Fruit fly (Drosophila melanogaster): ENCODE data around the gene Peritrophin-15b.

Peritrophin-15b gene

DNA sequence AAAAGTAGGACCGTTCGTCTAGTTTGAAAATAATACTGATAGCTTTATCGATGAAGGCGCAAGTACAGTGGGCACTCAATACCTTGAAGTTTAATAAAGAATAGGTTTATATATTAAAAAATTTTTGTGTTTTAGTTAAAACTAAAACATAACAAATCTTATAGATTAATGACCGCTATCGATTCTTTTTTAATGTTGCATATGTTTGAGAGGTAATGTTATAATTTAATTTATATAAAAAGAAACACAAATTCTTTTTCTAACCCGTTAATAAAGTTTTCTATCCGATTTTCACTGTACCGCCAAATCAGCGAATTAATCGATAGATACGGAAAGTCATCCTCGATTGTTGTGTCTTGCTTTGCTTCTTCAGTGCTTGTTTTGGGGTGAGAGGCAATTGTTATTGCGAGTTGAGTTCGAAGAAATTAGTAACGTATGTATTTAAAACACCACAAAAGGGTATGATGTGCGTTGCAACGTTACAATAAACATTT is 10.6 kb downstream of the Peritrophin-15b start, which contains the start of the genes Dad1 and CG13384 (continued):
- TF ChIP-seq emc (GFP tag; optimal IDR thresholded peaks at IDR 0.05) (no peak), da (GFP tag; optimal IDR thresholded peaks at IDR 0.05) (no peak), NFAT (GFP tag; IDR thresholded peaks at IDR 0.05) (peak; percentile 81), Side (GFP tag; optimal IDR thresholded peaks at IDR 0.05) (no peak), CG12299 (tag; optimal IDR thresholded peaks at IDR 0.05) (peak; percentile 93), ranshi (GFP tag; IDR thresholded peaks at IDR 0.05) (peak; percentile 89), sima (GFP tag; optimal IDR thresholded peaks at IDR 0.05) (no peak), lab (GFP tag; optimal IDR thresholded peaks at IDR 0.05) (peak; percentile 95), Ssrp (tag; optimal IDR thresholded peaks at IDR 0.05) (peak; percentile 90), tio (GFP tag; optimal IDR thresholded peaks at IDR 0.05) (peak; percentile 88), seq (GFP tag; IDR thresholded peaks at IDR 0.05) (peak; percentile 91), CG17612 (GFP tag; IDR thresholded peaks at IDR 0.05) (peak; percentile 82), PHDP (tag; optimal IDR thresholded peaks at IDR 0.05) (peak; percentile 96), CG16863 (GFP tag; optimal IDR thresholded peaks at IDR 0.05) (peak; percentile 28), CG12071 (GFP tag; optimal IDR thresholded peaks at IDR 0.05) (peak; percentile 10), CG16813 (GFP tag; IDR thresholded peaks at IDR 0.05; ENCODE audit: partially characterized antibody) (peak; percentile 51; the same call in 1 of the 3 replicates), CG9609 (GFP tag; optimal IDR thresholded peaks at IDR 0.05) (no peak), corto (GFP tag; optimal IDR thresholded peaks at IDR 0.05) (peak; percentile 86), Aef1 (GFP tag; IDR thresholded peaks at IDR 0.05) (peak; percentile 74), scrt (GFP tag; optimal IDR thresholded peaks at IDR 0.05) (peak; percentile 85), CG10462 (GFP tag; optimal IDR thresholded peaks at IDR 0.05) (peak; percentile 81), cas (GFP tag; IDR thresholded peaks at IDR 0.05) (peak; percentile 84), CG9727 (GFP tag; optimal IDR thresholded peaks at IDR 0.05) (peak; percentile 93), sna (GFP tag; IDR thresholded peaks at IDR 0.05; ENCODE audit: partially characterized antibody) (no peak), tup (GFP tag; optimal IDR thresholded peaks at IDR 0.05) (peak; percentile 45), CG10366 (GFP tag; IDR thresholded peaks at IDR 0.05) (peak; percentile 87), CG2129 (GFP tag; IDR thresholded peaks at IDR 0.05; ENCODE audit: partially characterized antibody) (peak; percentile 13; the same call in 1 of the 2 replicates), CG9817 (tag; optimal IDR thresholded peaks at IDR 0.05) (peak; percentile 94), nau (GFP tag; optimal IDR thresholded peaks at IDR 0.05) (no peak), fd64A (GFP tag; optimal IDR thresholded peaks at IDR 0.05) (no peak), sd (tag; optimal IDR thresholded peaks at IDR 0.05) (no peak), CG7372 (GFP tag; IDR thresholded peaks at IDR 0.05) (peak; percentile 91), rib (GFP tag; IDR thresholded peaks at IDR 0.05) (peak; percentile 88), CG17829 (tag; optimal IDR thresholded peaks at IDR 0.05) (peak; percentile 96), Asciz (GFP tag; optimal IDR thresholded peaks at IDR 0.05) (peak; percentile 80), zen2 (GFP tag; IDR thresholded peaks at IDR 0.05; ENCODE audit: partially characterized antibody) (no peak), CG11723 (GFP tag; optimal IDR thresholded peaks at IDR 0.05) (peak; percentile 74), Fer3 (tag; optimal IDR thresholded peaks at IDR 0.05) (peak; percentile 95), CG34224 (GFP tag; IDR thresholded peaks at IDR 0.05; ENCODE audit: partially characterized antibody) (peak; percentile 35; the same call in 2 of the 3 replicates), peb (GFP tag; IDR thresholded peaks at IDR 0.05) (peak; percentile 85), abd-A (tag; optimal IDR thresholded peaks at IDR 0.05) (no peak), ato (GFP tag; IDR thresholded peaks at IDR 0.05; ENCODE audit: partially characterized antibody) (0 out of 2 replicates have a peak, but pooled peaks have one; percentile 23), lbe (GFP tag; optimal IDR thresholded peaks at IDR 0.05) (peak; percentile 90), CG5180 (GFP tag; optimal IDR thresholded peaks at IDR 0.05) (peak; percentile 69), CG15601 (tag; optimal IDR thresholded peaks at IDR 0.05) (peak; percentile 91), CG1602 (GFP tag; optimal IDR thresholded peaks at IDR 0.05) (peak; percentile 92), Myb (GFP tag; optimal IDR thresholded peaks at IDR 0.05) (peak; percentile 28), CG18011 (GFP tag; optimal IDR thresholded peaks at IDR 0.05) (peak; percentile 78), CTCF (GFP tag; optimal IDR thresholded peaks at IDR 0.05) (no peak), dmrt99B (tag; optimal IDR thresholded peaks at IDR 0.05) (peak; percentile 94)
